Worm (Caenorhabditis elegans): ENCODE results near the gene T26C11.8.

DNA sequence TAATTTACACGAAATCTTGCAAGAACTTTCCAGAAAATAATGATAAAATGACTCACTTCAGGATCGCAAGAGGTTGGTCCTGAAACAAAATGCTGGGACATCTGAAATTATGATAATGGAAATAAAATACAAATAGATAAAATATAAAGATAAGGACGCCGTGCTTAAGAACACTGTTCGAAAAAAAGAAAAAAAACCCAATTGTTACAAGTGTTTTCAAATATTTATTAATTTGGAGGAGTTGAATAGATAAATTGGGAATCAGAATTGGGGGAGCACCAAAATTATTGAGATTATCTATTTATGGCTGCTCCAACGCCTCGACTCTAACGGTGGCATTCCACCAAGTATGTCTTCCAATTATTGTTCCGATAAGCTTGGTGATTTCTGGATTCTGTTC lies 11.9 kb upstream of the T26C11.8 start, which contains the start of gene ceh-41:
- TF ChIP-seq ceh-90 (tag; optimal IDR thresholded peaks at IDR 0.05) (no peak), pqm-1 (tag; optimal IDR thresholded peaks at IDR 0.05) (no peak), ama-1 (optimal IDR thresholded peaks at IDR 0.05) (no peak), nhr-237 (tag; optimal IDR thresholded peaks at IDR 0.05) (no peak), unc-130 (tag; optimal IDR thresholded peaks at IDR 0.05) (no peak)
